Fruit fly (Drosophila melanogaster): ENCODE data around the gene CG42570.

The CG42570 gene

dm6 chr3L:15728195-15728594, 10.6 kb downstream of the CG42570 start, which contains the start of gene comm:
Gene comm (minus strand): TSS chr3L:15728430.
- TF ChIP-seq Hr83 (GFP tag; optimal IDR thresholded peaks at IDR 0.05; ENCODE audit: poor library complexity, severe bottlenecking) (no peak), psq (GFP tag; optimal IDR thresholded peaks at IDR 0.05) (no peak), dl (GFP tag; optimal IDR thresholded peaks at IDR 0.05; ENCODE audit: insufficient read depth in 1 of 2, partially characterized antibody in 2 of 2) (peak in 1 of 2 experiments; percentile 2), sv (GFP tag; optimal IDR thresholded peaks at IDR 0.05) (no peak), Hnf4 (GFP tag; optimal IDR thresholded peaks at IDR 0.05) (no peak), GATAd (GFP tag; optimal IDR thresholded peaks at IDR 0.05) (no peak), rgr (GFP tag; optimal IDR thresholded peaks at IDR 0.05) (no peak), dsf (GFP tag; optimal IDR thresholded peaks at IDR 0.05; ENCODE audit: borderline replicate concordance) (no peak), pan (optimal IDR thresholded peaks at IDR 0.05) (no peak), N (GFP tag; optimal IDR thresholded peaks at IDR 0.05) (no peak), usp (GFP tag; optimal IDR thresholded peaks at IDR 0.05) (no peak), tai (GFP tag; optimal IDR thresholded peaks at IDR 0.05) (no peak), brk (GFP tag; optimal IDR thresholded peaks at IDR 0.05) (no peak), ey (GFP tag; optimal IDR thresholded peaks at IDR 0.05) (no peak), Mio (GFP tag; optimal IDR thresholded peaks at IDR 0.05) (no peak), fru (GFP tag; optimal IDR thresholded peaks at IDR 0.05) (no peak), Abd-B (GFP tag; optimal IDR thresholded peaks at IDR 0.05) (no peak), Rel (GFP tag; optimal IDR thresholded peaks at IDR 0.05) (no peak), Rel (tag; optimal IDR thresholded peaks at IDR 0.05) (peak; percentile 47), Dif (GFP tag; optimal IDR thresholded peaks at IDR 0.05; ENCODE audit: partially characterized antibody) (peak; percentile 10), dmrt93B (GFP tag; optimal IDR thresholded peaks at IDR 0.05) (no peak), jim (GFP tag; optimal IDR thresholded peaks at IDR 0.05) (peak; percentile 20), Sp1 (GFP tag; optimal IDR thresholded peaks at IDR 0.05) (peak; percentile 8), foxo (GFP tag; optimal IDR thresholded peaks at IDR 0.05) (no peak), HLH106 (tag; optimal IDR thresholded peaks at IDR 0.05) (no peak), h (GFP tag; optimal IDR thresholded peaks at IDR 0.05) (peak; percentile 28), CrebA (GFP tag; optimal IDR thresholded peaks at IDR 0.05; ENCODE audit: borderline replicate concordance) (no peak), CG9705 (GFP tag; optimal IDR thresholded peaks at IDR 0.05) (no peak), Vsx2 (GFP tag; optimal IDR thresholded peaks at IDR 0.05; ENCODE audit: partially characterized antibody) (peak; percentile 72), woc (GFP tag; optimal IDR thresholded peaks at IDR 0.05) (no peak), lola (GFP tag; optimal IDR thresholded peaks at IDR 0.05) (no peak)

- TF ChIP-seq CrebA (GFP tag; optimal IDR thresholded peaks at IDR 0.05; ENCODE audit: borderline replicate concordance) = peak; percentile 9
- TF ChIP-seq Rel (GFP tag; optimal IDR thresholded peaks at IDR 0.05) = peak; percentile 19
- no peak for TF ChIP-seq Rel (tag; optimal IDR thresholded peaks at IDR 0.05)
- no peak for TF ChIP-seq h (GFP tag; optimal IDR thresholded peaks at IDR 0.05)
- no peak for TF ChIP-seq ey (GFP tag; optimal IDR thresholded peaks at IDR 0.05)
- TF ChIP-seq Vsx2 (GFP tag; optimal IDR thresholded peaks at IDR 0.05; ENCODE audit: partially characterized antibody) = peak; percentile 11
- TF ChIP-seq sage (GFP tag; optimal IDR thresholded peaks at IDR 0.05) = peak; percentile 3
- peak; percentile 62 to 66 for TF ChIP-seq dl (GFP tag; optimal IDR thresholded peaks at IDR 0.05; ENCODE audit: insufficient read depth in 1 of 2, partially characterized antibody in 2 of 2)
- TF ChIP-seq brk (GFP tag; optimal IDR thresholded peaks at IDR 0.05) = no peak
- peak; percentile 88 for TF ChIP-seq Dif (GFP tag; optimal IDR thresholded peaks at IDR 0.05; ENCODE audit: partially characterized antibody)
- no peak for TF ChIP-seq CG9705 (GFP tag; optimal IDR thresholded peaks at IDR 0.05)
Measured at dm6 chr3L:15729306-15730006, 11.8 kb downstream of the CG42570 start.

dm6 chr3L:15731832-15732506, 14.3 kb downstream of the CG42570 start:
- TF ChIP-seq rgr (GFP tag; optimal IDR thresholded peaks at IDR 0.05) = no peak
- no peak for TF ChIP-seq Hr83 (GFP tag; optimal IDR thresholded peaks at IDR 0.05; ENCODE audit: poor library complexity, severe bottlenecking)
- TF ChIP-seq CG32264 (GFP tag; optimal IDR thresholded peaks at IDR 0.05) = no peak
- no peak for TF ChIP-seq GATAd (GFP tag; optimal IDR thresholded peaks at IDR 0.05)
- no peak for TF ChIP-seq Sp1 (GFP tag; optimal IDR thresholded peaks at IDR 0.05)
- TF ChIP-seq Hnf4 (GFP tag; optimal IDR thresholded peaks at IDR 0.05) = no peak
- TF ChIP-seq dsf (GFP tag; optimal IDR thresholded peaks at IDR 0.05; ENCODE audit: borderline replicate concordance) = no peak
- TF ChIP-seq OdsH (GFP tag; optimal IDR thresholded peaks at IDR 0.05) = no peak
- TF ChIP-seq br (GFP tag; optimal IDR thresholded peaks at IDR 0.05) = no peak
- TF ChIP-seq CrebA (GFP tag; optimal IDR thresholded peaks at IDR 0.05; ENCODE audit: borderline replicate concordance) = no peak
- no peak for TF ChIP-seq Rel (GFP tag; optimal IDR thresholded peaks at IDR 0.05)
- no peak for TF ChIP-seq Rel (tag; optimal IDR thresholded peaks at IDR 0.05)
- TF ChIP-seq Dfd (GFP tag; optimal IDR thresholded peaks at IDR 0.05) = no peak
- TF ChIP-seq tai (GFP tag; optimal IDR thresholded peaks at IDR 0.05) = no peak
- TF ChIP-seq woc (GFP tag; optimal IDR thresholded peaks at IDR 0.05) = no peak
- TF ChIP-seq Vsx2 (GFP tag; optimal IDR thresholded peaks at IDR 0.05; ENCODE audit: partially characterized antibody) = no peak
